Worm (Caenorhabditis elegans) whole organism, early embryonic: ENCODE data around the gene col-79.

ENCODE experiments used
- F13C5.2 ChIP-seq: sonication (generic microtip); optimal IDR thresholded peaks from 2 replicates; lab custom pipeline; 2017; ENCODE audit warnings: mild to moderate bottlenecking, missing genetic modification characterization, inconsistent platforms, missing compliant biosample characterization
- aly-1 ChIP-seq: sonication (generic microtip); optimal IDR thresholded peaks from 2 replicates; lab custom pipeline; 2016; ENCODE audit warnings: missing genetic modification characterization, missing compliant biosample characterization
- ama-1 ChIP-seq: fragments of 150-350 bp; optimal IDR thresholded peaks from 2 replicates; lab custom pipeline; 2014
- ceh-13 ChIP-seq: fragments of 200-800 bp; sonication (Bioruptor generic); optimal IDR thresholded peaks from 2 replicates; lab custom pipeline; 2018; ENCODE audit warnings: mild to moderate bottlenecking, missing genetic modification characterization, missing compliant biosample characterization
- ets-7 ChIP-seq: sonication (generic microtip); optimal IDR thresholded peaks from 2 replicates; lab custom pipeline; 2016; ENCODE audit warnings: missing genotype, missing genetic modification characterization, missing compliant biosample characterization
- flt-1 ChIP-seq: fragments of 200-800 bp; sonication (Bioruptor generic); IDR thresholded peaks from 2 replicates; pipeline ENCODE4 v1.3.6; 2022; ENCODE audit warnings: missing genetic modification characterization, missing compliant biosample characterization
- hmbx-1 ChIP-seq: sonication (generic microtip); optimal IDR thresholded peaks from 2 replicates; lab custom pipeline; 2016; ENCODE audit warnings: mild to moderate bottlenecking, missing genetic modification characterization, missing compliant biosample characterization
- pes-1 ChIP-seq: fragments of 200-800 bp; sonication (Bioruptor generic); IDR thresholded peaks from 2 replicates; pipeline ENCODE4 v1.3.6; 2022; ENCODE audit warnings: missing genetic modification reagents, missing genetic modification characterization, missing compliant biosample characterization
- scrt-1 ChIP-seq: fragments of 200-800 bp; sonication (Bioruptor generic); IDR thresholded peaks from 2 replicates; pipeline ENCODE4 v1.3.6; 2022; ENCODE audit warnings: missing genetic modification characterization, missing compliant biosample characterization
- sea-1 ChIP-seq: fragments of 200-800 bp; sonication (Bioruptor generic); conservative IDR thresholded peaks from 2 replicates; pipeline ENCODE4 v1.3.6; 2022; ENCODE audit warnings: missing genetic modification characterization, missing compliant biosample characterization
- tbx-11 ChIP-seq: fragments of 200-800 bp; sonication (Bioruptor generic); IDR thresholded peaks from 2 replicates; pipeline ENCODE4 v1.3.6; 2022; ENCODE audit warnings: missing genetic modification characterization, missing compliant biosample characterization
- tbx-37 ChIP-seq: fragments of 200-800 bp; sonication (Bioruptor generic); conservative IDR thresholded peaks from 2 replicates; pipeline ENCODE4 v1.3.6; 2022; ENCODE audit warnings: missing genetic modification reagents, missing genetic modification characterization, missing compliant biosample characterization
- tra-4 ChIP-seq: sonication (generic microtip); optimal IDR thresholded peaks from 2 replicates; lab custom pipeline; 2017; ENCODE audit warnings: missing genetic modification characterization, missing compliant biosample characterization

- TF ChIP-seq ama-1 (no peak), tra-4 (tag; lab: Kevin White, UChicago) (no peak), ceh-13 (GFP tag; lab: Kevin White, UChicago) (no peak), aly-1 (no peak), pes-1 (GFP tag; lab: Robert Waterston, UW) (no peak), tbx-11 (GFP tag; lab: Robert Waterston, UW) (no peak), F13C5.2 (tag; lab: Kevin White, UChicago) (no peak), flt-1 (GFP tag; lab: Robert Waterston, UW) (no peak), tbx-37 (GFP tag; lab: Robert Waterston, UW) (no peak), hmbx-1 (no peak), ets-7 (tag; lab: Kevin White, UChicago) (no peak), sea-1 (no peak), scrt-1 (GFP tag; lab: Robert Waterston, UW) (no peak)
Observed at ce11 chrII:10708660-10709059, 5.2 kb downstream of the col-79 start, which contains the start of gene bli-1.
